Fruit fly (Drosophila melanogaster): ENCODE data around the gene CG13708.

Gene CG13708

dm6 chr3L:4833491-4833890, at the start of gene CG13708:
Gene CG13708 (minus strand): TSS chr3L:4833591.
- TF ChIP-seq CG17806 (tag; optimal IDR thresholded peaks at IDR 0.05): no peak

- TF ChIP-seq CG9948 (tag; optimal IDR thresholded peaks at IDR 0.05) (no peak), fd96Ca (GFP tag; IDR thresholded peaks at IDR 0.05) (no peak), CG32121 (GFP tag; IDR thresholded peaks at IDR 0.05) (no peak), CG8159 (tag; optimal IDR thresholded peaks at IDR 0.05) (no peak), Pif1B (GFP tag; optimal IDR thresholded peaks at IDR 0.05) (no peak)
These were observed 27.6 kb upstream of the CG13708 start, which contains the start of gene Dnah3 for dm6 chr3L:4860969-4861368. Gene Dnah3 (plus strand): TSS chr3L:4861269.

- no peak for TF ChIP-seq CG9948 (tag; optimal IDR thresholded peaks at IDR 0.05)
- TF ChIP-seq Ets98B (GFP tag; IDR thresholded peaks at IDR 0.05): no peak
- no peak for TF ChIP-seq CG4496 (GFP tag; IDR thresholded peaks at IDR 0.05)
- no peak for TF ChIP-seq gl (tag; optimal IDR thresholded peaks at IDR 0.05)
- TF ChIP-seq rn (GFP tag; IDR thresholded peaks at IDR 0.05): no peak
- TF ChIP-seq CG17806 (tag; optimal IDR thresholded peaks at IDR 0.05): no peak
- no peak for TF ChIP-seq CG13204 (GFP tag; optimal IDR thresholded peaks at IDR 0.05)
- TF ChIP-seq CG8301 (tag; optimal IDR thresholded peaks at IDR 0.05): no peak
- no peak for TF ChIP-seq CG32121 (GFP tag; IDR thresholded peaks at IDR 0.05)
- no peak for TF ChIP-seq Pif1B (GFP tag; optimal IDR thresholded peaks at IDR 0.05)
- no peak for TF ChIP-seq CG15710 (tag; optimal IDR thresholded peaks at IDR 0.05)
- no peak for TF ChIP-seq EcR (GFP tag; optimal IDR thresholded peaks at IDR 0.05)
- TF ChIP-seq CG34367 (tag; optimal IDR thresholded peaks at IDR 0.05): no peak
- no peak for TF ChIP-seq Pif1A (GFP tag; optimal IDR thresholded peaks at IDR 0.05)
- no peak for TF ChIP-seq CG8159 (tag; optimal IDR thresholded peaks at IDR 0.05)
- no peak for TF ChIP-seq CG10348 (GFP tag; IDR thresholded peaks at IDR 0.05)
- no peak for TF ChIP-seq D1 (tag; optimal IDR thresholded peaks at IDR 0.05)
- no peak for TF ChIP-seq CG14655 (GFP tag; optimal IDR thresholded peaks at IDR 0.05)
These were observed 27.0 kb upstream of the CG13708 start, which contains the start of gene CG32235 for dm6 chr3L:4860370-4860769. Gene CG32235 (minus strand): TSS chr3L:4860470.

- TF ChIP-seq Ets98B (GFP tag; IDR thresholded peaks at IDR 0.05) (no peak), CG13204 (GFP tag; optimal IDR thresholded peaks at IDR 0.05) (no peak), CG15710 (tag; optimal IDR thresholded peaks at IDR 0.05) (no peak), rn (GFP tag; IDR thresholded peaks at IDR 0.05) (no peak), Snoo (tag; optimal IDR thresholded peaks at IDR 0.05) (no peak), Pif1B (GFP tag; optimal IDR thresholded peaks at IDR 0.05) (no peak), CG4496 (GFP tag; IDR thresholded peaks at IDR 0.05) (no peak), Pif1A (GFP tag; optimal IDR thresholded peaks at IDR 0.05) (no peak), CG34367 (tag; optimal IDR thresholded peaks at IDR 0.05) (no peak), fd96Ca (GFP tag; IDR thresholded peaks at IDR 0.05) (no peak), CG17806 (tag; optimal IDR thresholded peaks at IDR 0.05) (no peak)
These were observed 21.8 kb upstream of the CG13708 start for dm6 chr3L:4855208-4855607.

- TF ChIP-seq CG8301 (tag; optimal IDR thresholded peaks at IDR 0.05) (no peak), CG17806 (tag; optimal IDR thresholded peaks at IDR 0.05) (no peak), EcR (GFP tag; optimal IDR thresholded peaks at IDR 0.05) (no peak), Snoo (tag; optimal IDR thresholded peaks at IDR 0.05) (no peak), CG32121 (GFP tag; IDR thresholded peaks at IDR 0.05) (no peak), CG13204 (GFP tag; optimal IDR thresholded peaks at IDR 0.05) (no peak), Pif1A (GFP tag; optimal IDR thresholded peaks at IDR 0.05) (no peak), CG8159 (tag; optimal IDR thresholded peaks at IDR 0.05) (no peak), D1 (tag; optimal IDR thresholded peaks at IDR 0.05) (no peak), gl (tag; optimal IDR thresholded peaks at IDR 0.05) (no peak), CG14655 (GFP tag; optimal IDR thresholded peaks at IDR 0.05) (no peak), rn (GFP tag; IDR thresholded peaks at IDR 0.05) (no peak), CG15710 (tag; optimal IDR thresholded peaks at IDR 0.05) (no peak), CG4496 (GFP tag; IDR thresholded peaks at IDR 0.05) (no peak), CG9948 (tag; optimal IDR thresholded peaks at IDR 0.05) (no peak), fd96Ca (GFP tag; IDR thresholded peaks at IDR 0.05) (no peak), Pif1B (GFP tag; optimal IDR thresholded peaks at IDR 0.05) (no peak), CG12605 (GFP tag; IDR thresholded peaks at IDR 0.05) (no peak), CG34367 (tag; optimal IDR thresholded peaks at IDR 0.05) (no peak), CG10348 (GFP tag; IDR thresholded peaks at IDR 0.05) (no peak)
These were observed 20.8 kb upstream of the CG13708 start for dm6 chr3L:4854153-4854552.

- TF ChIP-seq CG15710 (tag; optimal IDR thresholded peaks at IDR 0.05) (no peak), Ets98B (GFP tag; IDR thresholded peaks at IDR 0.05) (no peak), Pif1B (GFP tag; optimal IDR thresholded peaks at IDR 0.05) (no peak), CG8301 (tag; optimal IDR thresholded peaks at IDR 0.05) (no peak), CG4496 (GFP tag; IDR thresholded peaks at IDR 0.05) (no peak), Snoo (tag; optimal IDR thresholded peaks at IDR 0.05) (no peak), D1 (tag; optimal IDR thresholded peaks at IDR 0.05) (no peak), CG32121 (GFP tag; IDR thresholded peaks at IDR 0.05) (no peak), CG34367 (tag; optimal IDR thresholded peaks at IDR 0.05) (no peak), Pif1A (GFP tag; optimal IDR thresholded peaks at IDR 0.05) (no peak)
These were observed 19.7 kb upstream of the CG13708 start for dm6 chr3L:4853070-4853469.

- no peak for TF ChIP-seq D1 (tag; optimal IDR thresholded peaks at IDR 0.05)
These were observed 19.1 kb upstream of the CG13708 start, which contains the start of gene CG32237 for dm6 chr3L:4852411-4853050. Gene CG32237 (minus strand): TSS chr3L:4852461.

Data from whole organism, pupa.